Worm (Caenorhabditis elegans): ENCODE results near the gene chil-22.

DNA sequence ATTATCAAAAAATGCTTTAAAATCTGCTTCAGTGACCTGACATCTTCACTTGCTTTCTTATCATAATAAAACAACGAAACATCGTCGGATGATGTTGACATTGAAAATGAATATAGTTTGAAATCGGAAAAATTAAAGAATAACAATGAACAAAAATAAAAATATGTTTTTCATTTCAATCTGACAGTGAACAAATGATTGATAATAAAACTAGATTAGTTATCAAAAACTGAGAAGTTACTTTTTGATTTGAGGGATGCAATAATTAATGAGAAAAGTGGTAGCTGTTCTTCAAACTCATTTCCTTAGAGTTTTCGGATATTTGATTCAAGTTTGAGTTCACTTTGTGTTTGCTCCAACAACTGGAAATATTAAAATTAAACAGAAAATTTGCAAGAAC is 22.5 kb downstream of the chil-22 start, which contains the start of gene chil-15:
- TF ChIP-seq klf-2 (GFP tag; conservative IDR thresholded peaks at IDR 0.05) (no peak), ztf-23 (GFP tag; IDR thresholded peaks at IDR 0.05) (no peak), med-1 (GFP tag; optimal IDR thresholded peaks at IDR 0.05; ENCODE audit: insufficient read depth) (no peak), T22C8.4 (GFP tag; IDR thresholded peaks at IDR 0.05) (no peak), ref-1 (GFP tag; conservative IDR thresholded peaks at IDR 0.05) (no peak), flt-1 (GFP tag; IDR thresholded peaks at IDR 0.05) (no peak)
